Fruit fly (Drosophila melanogaster): ENCODE measurements around the gene CG15258.

The CG15258 gene

DNA sequence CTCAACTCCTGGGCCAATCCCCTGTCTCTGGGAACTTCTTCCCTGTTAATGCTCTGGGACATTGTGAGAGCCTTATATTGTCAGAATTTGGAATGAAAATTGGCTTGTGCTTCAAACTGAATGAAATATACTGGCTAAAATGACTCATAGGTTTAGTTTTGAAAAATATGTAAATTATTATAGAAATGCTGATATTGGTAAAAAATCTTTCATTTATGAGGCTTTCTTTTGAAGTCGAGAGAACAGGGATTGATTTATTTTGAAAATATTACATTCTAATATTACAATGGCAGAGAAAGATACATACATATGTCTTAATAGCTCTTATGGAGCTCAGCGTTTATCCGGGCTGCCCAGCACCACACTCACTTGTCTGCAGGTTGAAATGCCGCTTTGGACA lies at the start of gene CG15258:
CG15258 (minus strand) TSS at position 101 of the 400 bp plus-strand sequence.
- TF ChIP-seq Myc (optimal IDR thresholded peaks at IDR 0.05) (no peak), Sin3A (optimal IDR thresholded peaks at IDR 0.05) (no peak), h (optimal IDR thresholded peaks at IDR 0.05) (no peak), psq (optimal IDR thresholded peaks at IDR 0.05) (no peak), insv (optimal IDR thresholded peaks at IDR 0.05) (no peak), ttk (optimal IDR thresholded peaks at IDR 0.05) (no peak)

DNA sequence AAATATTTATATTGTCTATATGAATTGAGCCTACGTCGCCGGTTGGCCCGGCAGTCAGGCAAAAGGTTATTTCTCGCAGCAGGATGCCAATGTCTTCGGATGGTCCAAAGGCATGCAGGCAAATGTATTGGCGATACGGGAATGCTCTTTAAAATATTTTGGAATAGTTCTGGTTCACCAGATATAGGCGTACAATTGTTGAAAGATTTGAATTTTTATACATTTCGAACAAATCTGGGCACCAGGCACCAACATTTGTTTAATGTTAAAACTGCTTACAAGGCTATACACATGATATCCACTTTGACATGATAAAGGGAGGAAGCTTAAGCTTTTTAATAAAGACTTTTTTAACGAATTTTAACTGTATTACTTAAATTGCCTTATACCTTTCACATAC lies 48.8 kb upstream of the CG15258 start:
- TF ChIP-seq psq (optimal IDR thresholded peaks at IDR 0.05) (no peak), Sin3A (optimal IDR thresholded peaks at IDR 0.05) (no peak), insv (optimal IDR thresholded peaks at IDR 0.05) (no peak), Myc (optimal IDR thresholded peaks at IDR 0.05) (no peak), h (optimal IDR thresholded peaks at IDR 0.05) (no peak), ttk (optimal IDR thresholded peaks at IDR 0.05) (no peak)

DNA sequence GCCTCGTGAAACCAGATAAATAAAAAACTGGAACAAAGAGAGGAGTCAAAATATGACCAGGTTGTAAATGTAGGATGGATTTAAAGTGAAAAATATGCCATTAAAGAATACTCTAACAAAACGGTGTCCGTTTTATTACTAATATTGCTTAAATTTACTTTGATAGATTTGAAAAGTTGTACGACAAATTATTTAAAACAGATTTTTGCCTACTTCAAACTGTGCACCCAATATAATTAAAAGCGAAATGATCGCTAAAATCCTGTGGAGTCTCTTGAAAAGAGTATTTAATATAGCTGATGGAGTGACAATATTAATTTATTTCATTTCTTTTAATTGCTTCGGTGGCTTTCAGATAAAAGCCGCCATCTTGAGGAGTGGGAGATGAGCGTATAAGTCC lies 47.7 kb upstream of the CG15258 start:
- no peak for TF ChIP-seq ttk (optimal IDR thresholded peaks at IDR 0.05)
- no peak for TF ChIP-seq h (optimal IDR thresholded peaks at IDR 0.05)
- TF ChIP-seq Sin3A (optimal IDR thresholded peaks at IDR 0.05): no peak
- TF ChIP-seq Myc (optimal IDR thresholded peaks at IDR 0.05): no peak
- TF ChIP-seq insv (optimal IDR thresholded peaks at IDR 0.05): no peak
- TF ChIP-seq psq (optimal IDR thresholded peaks at IDR 0.05): no peak

DNA sequence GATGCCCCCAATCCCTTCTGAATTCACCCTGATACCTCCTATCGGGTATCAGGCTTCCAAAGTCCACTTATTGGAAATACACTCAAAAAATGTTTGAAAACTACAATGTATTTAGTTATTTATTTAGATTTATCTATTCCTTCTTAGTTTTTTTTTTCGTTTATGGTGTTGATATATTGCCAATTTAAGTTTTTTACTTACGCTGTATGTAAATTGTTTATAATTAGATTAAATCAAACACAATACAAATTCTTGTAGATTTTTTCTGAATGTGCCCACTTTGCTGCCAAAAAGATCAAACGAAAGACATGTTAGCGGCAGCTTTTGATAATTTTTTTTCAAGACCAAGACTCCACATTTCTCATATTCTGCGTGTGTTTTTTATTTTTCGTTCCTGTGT lies 46.1 kb upstream of the CG15258 start:
- TF ChIP-seq Myc (optimal IDR thresholded peaks at IDR 0.05) (no peak), psq (optimal IDR thresholded peaks at IDR 0.05) (no peak), ttk (optimal IDR thresholded peaks at IDR 0.05) (no peak), Sin3A (optimal IDR thresholded peaks at IDR 0.05) (no peak), h (optimal IDR thresholded peaks at IDR 0.05) (no peak), insv (optimal IDR thresholded peaks at IDR 0.05) (no peak)

DNA sequence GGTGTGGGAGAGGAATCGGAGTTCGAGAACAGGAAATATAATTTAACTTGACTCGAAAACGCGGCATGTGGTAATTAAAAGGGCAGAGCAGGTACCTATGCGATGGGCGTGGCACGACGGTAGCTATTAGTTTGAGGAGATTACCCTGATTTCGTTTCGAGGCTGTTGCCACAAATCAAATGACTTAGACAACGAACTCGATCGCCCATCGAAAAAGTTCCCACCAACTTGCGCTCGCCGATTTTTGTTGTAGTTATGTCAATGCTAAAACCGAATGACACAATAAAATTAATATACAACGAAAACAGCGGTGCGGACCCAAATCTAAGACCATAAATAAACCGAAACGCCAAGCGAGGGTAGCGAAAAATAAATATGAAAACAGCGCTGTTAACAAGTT lies 45.6 kb upstream of the CG15258 start:
- TF ChIP-seq h (optimal IDR thresholded peaks at IDR 0.05): no peak
- TF ChIP-seq psq (optimal IDR thresholded peaks at IDR 0.05): no peak
- no peak for TF ChIP-seq ttk (optimal IDR thresholded peaks at IDR 0.05)
- TF ChIP-seq Sin3A (optimal IDR thresholded peaks at IDR 0.05): no peak
- TF ChIP-seq Myc (optimal IDR thresholded peaks at IDR 0.05): no peak

DNA sequence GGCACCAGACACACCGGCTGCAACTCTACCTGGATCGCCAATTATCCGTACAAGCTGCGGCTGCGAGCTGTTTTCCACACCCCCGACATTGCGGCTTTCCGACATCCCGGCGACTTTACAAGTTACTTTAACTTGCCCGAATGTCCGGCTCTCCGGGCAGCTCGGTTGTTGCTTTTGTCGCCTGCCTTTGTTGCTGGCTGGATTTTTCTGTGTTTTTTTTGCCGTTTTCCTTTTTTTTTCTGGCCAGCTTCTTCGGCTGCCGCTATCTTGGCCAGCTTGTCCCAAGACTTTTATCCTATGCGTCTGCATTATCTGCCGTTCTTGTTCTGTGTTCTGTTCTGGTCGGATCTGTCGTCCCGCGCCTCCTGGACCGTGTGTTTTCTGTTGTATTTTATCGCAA lies 44.5 kb upstream of the CG15258 start:
- TF ChIP-seq psq (optimal IDR thresholded peaks at IDR 0.05) (no peak), insv (optimal IDR thresholded peaks at IDR 0.05) (no peak)

DNA sequence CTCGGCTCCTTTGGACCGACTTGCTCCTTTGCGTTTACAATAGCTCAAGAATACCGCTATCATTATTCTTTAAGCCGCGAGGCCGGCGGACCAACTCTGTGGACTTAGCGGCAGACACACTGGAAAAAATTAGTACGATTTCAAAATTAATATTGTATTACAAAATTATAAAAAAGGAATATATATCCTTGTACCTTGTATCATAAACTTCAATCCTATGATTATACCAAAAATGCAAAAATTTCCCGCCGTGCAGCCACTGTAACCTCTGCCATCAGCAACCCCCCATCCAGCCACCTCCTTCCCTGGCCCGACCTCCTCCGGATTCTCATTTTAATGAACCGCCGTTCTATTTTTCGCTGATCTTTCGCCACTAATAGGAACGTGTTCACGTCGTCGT lies 43.1 kb upstream of the CG15258 start:
- TF ChIP-seq Myc (optimal IDR thresholded peaks at IDR 0.05): no peak
- no peak for TF ChIP-seq h (optimal IDR thresholded peaks at IDR 0.05)
- TF ChIP-seq psq (optimal IDR thresholded peaks at IDR 0.05): no peak
- TF ChIP-seq ttk (optimal IDR thresholded peaks at IDR 0.05): no peak
- no peak for TF ChIP-seq insv (optimal IDR thresholded peaks at IDR 0.05)
- no peak for TF ChIP-seq Sin3A (optimal IDR thresholded peaks at IDR 0.05)

DNA sequence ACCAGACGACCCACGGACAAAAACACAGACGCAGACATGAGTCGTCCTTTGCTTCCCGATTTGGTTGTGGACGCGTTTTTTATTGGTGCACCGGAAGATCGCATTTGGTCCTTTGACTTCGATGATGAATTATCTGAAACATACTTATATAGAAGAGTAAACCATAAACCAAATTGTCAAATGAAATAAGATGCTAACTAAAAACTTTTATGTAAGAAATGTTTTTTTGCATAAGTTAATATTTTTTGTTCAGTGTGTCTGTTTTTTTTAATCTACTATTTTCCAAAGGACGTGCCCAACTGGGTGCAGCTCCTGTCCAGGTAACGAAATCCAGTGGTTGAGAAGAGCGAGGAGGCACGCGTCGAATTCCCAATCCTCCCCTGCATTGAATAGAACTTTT lies 40.4 kb upstream of the CG15258 start:
- TF ChIP-seq psq (optimal IDR thresholded peaks at IDR 0.05) (no peak), h (optimal IDR thresholded peaks at IDR 0.05) (no peak), insv (optimal IDR thresholded peaks at IDR 0.05) (no peak), Sin3A (optimal IDR thresholded peaks at IDR 0.05) (no peak), ttk (optimal IDR thresholded peaks at IDR 0.05) (no peak), Myc (optimal IDR thresholded peaks at IDR 0.05) (no peak)

DNA sequence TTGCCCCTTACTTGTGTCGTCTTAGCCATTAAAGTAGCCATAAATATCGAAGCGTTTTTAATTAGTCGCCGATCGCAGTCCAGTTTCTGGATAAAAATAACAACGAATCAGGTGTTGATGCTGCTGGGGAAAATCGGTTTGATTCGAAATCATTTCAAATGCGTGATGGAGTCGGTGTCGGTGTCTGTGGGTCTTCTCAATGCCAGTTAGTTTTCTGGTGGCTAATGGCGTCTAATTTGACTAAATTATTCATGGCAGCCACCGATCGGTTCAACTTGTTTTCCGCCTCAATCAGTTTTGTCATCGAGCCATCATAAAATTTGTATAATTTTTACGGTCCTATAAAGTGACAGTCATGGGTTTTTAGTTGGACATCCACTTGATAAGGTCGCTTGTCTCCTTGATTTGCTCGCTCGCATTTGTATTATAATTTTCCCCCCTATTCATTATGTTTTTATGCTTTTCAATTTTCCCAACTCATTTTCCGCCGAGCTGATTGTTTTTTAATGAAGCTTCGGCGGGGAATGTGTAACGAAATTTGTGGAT lies 39.0 kb upstream of the CG15258 start:
- TF ChIP-seq Myc (optimal IDR thresholded peaks at IDR 0.05) (no peak), insv (optimal IDR thresholded peaks at IDR 0.05) (no peak), h (optimal IDR thresholded peaks at IDR 0.05) (no peak), Sin3A (optimal IDR thresholded peaks at IDR 0.05) (no peak), ttk (optimal IDR thresholded peaks at IDR 0.05) (no peak)

DNA sequence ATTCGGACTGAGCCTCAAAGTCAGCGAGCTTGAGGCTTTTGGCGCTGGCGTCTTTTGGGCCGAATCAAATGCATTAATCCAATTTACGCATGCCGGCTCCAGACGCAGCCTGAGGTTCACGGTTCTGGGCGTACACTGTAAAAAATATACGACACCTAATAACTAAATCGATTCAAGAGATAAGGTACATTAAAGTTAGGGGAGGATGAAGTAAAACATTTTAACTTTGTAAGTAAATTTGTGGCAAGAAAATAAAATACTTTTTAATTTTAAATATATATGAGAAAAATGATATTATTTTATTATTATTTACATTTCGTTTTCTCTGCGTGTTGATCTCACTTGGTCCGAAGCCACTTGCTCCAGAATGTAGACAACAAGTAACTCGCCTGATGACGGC lies 35.4 kb upstream of the CG15258 start:
- TF ChIP-seq insv (optimal IDR thresholded peaks at IDR 0.05) (no peak), ttk (optimal IDR thresholded peaks at IDR 0.05) (no peak), psq (optimal IDR thresholded peaks at IDR 0.05) (no peak), Sin3A (optimal IDR thresholded peaks at IDR 0.05) (no peak), Myc (optimal IDR thresholded peaks at IDR 0.05) (no peak), h (optimal IDR thresholded peaks at IDR 0.05) (no peak)

DNA sequence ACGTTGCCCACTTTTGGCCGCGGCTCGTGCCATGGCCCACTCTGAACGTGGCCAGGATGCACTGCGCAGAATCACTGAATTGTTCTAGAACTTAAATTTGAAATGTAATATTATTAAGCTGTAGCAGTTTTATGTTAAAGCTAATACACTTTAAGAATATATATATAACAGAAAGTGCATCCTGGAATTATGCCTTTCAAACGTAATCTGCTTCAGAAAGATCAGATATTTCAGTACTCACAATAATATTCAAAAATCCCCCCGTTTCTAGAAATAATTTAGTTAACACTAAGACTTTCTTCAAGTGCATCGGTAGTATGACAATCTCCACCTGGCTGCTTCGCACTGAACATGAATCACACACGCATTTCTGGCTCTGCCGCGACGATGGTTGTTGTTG lies 30.9 kb upstream of the CG15258 start:
- TF ChIP-seq Myc (optimal IDR thresholded peaks at IDR 0.05) (no peak), Sin3A (optimal IDR thresholded peaks at IDR 0.05) (no peak), psq (optimal IDR thresholded peaks at IDR 0.05) (no peak), insv (optimal IDR thresholded peaks at IDR 0.05) (no peak), ttk (optimal IDR thresholded peaks at IDR 0.05) (no peak), h (optimal IDR thresholded peaks at IDR 0.05) (no peak)

DNA sequence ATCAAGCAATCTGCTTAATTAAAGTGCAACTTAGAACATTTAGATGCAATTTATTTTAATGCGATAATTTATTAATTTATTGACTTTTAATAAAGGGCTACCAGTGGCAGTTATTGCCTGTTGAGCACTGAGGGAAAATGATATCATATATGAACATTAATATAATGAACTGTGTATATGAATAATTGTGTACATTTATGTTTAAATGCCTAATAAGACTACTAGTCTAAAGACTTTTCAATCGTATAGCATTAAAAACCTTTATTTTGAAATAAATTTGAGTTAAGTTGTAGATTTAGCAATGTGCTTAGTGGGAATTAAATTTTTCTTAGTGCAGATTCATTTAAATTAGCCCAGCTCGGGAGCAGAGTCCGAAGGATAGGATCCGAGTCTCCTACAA lies 29.0 kb upstream of the CG15258 start:
- TF ChIP-seq insv (optimal IDR thresholded peaks at IDR 0.05) (no peak), Myc (optimal IDR thresholded peaks at IDR 0.05) (no peak), psq (optimal IDR thresholded peaks at IDR 0.05) (no peak), Sin3A (optimal IDR thresholded peaks at IDR 0.05) (no peak), ttk (optimal IDR thresholded peaks at IDR 0.05) (no peak)

DNA sequence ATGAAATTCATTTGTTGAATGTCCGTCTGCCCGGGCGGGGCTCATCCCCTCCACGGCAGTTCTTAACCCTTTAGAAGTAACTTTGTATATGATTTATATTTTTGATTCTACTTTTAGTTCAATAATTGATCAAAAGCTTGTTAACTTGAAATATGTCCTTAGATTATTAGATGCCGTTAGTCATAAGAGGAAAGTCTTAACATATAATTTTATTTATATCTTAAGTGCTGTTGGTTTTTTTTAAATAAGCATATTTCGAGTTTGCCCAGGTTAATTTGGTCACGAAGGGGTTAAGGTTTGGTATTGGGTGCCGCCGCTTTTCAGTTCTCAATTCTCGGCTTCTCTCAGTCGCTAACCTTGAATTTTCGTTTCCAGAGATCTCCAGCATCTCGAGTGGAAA lies 27.6 kb upstream of the CG15258 start:
- TF ChIP-seq Sin3A (optimal IDR thresholded peaks at IDR 0.05) (no peak), psq (optimal IDR thresholded peaks at IDR 0.05) (no peak), h (optimal IDR thresholded peaks at IDR 0.05) (no peak), ttk (optimal IDR thresholded peaks at IDR 0.05) (no peak), insv (optimal IDR thresholded peaks at IDR 0.05) (no peak), Myc (optimal IDR thresholded peaks at IDR 0.05) (no peak)

Measured in Kc167 (cell line).